Worm (Caenorhabditis elegans): ENCODE measurements around the gene T10B10.9.

- TF ChIP-seq him-1 (tag; optimal IDR thresholded peaks at IDR 0.05) = no peak
- TF ChIP-seq W03F9.2 (tag; optimal IDR thresholded peaks at IDR 0.05) = no peak
Measured at ce11 chrX:15175211-15175610, 11.0 kb downstream of the T10B10.9 start.
